Worm (Caenorhabditis elegans) whole organism, late embryonic: Measurements from ENCODE around the gene unc-79.

Experiments used
- F13H6.1 ChIP-seq: sonication (generic microtip); optimal IDR thresholded peaks from 2 replicates; lab custom pipeline; 2016; ENCODE audit warnings: missing genetic modification characterization, missing compliant biosample characterization
- ama-1 ChIP-seq: fragments of 150-350 bp; optimal IDR thresholded peaks from 2 replicates; lab custom pipeline; 2014
- ceh-19 ChIP-seq: fragments of 200-800 bp; sonication (Bioruptor generic); optimal IDR thresholded peaks from 2 replicates; lab custom pipeline; 2018; ENCODE audit warnings: mild to moderate bottlenecking, missing genetic modification characterization, missing compliant biosample characterization
- ceh-6 ChIP-seq: fragments of 200-800 bp; sonication (Bioruptor generic); optimal IDR thresholded peaks from 2 replicates; lab custom pipeline; 2018; ENCODE audit warnings: mild to moderate bottlenecking, missing genetic modification characterization, missing compliant biosample characterization
- fax-1 ChIP-seq: sonication (generic microtip); optimal IDR thresholded peaks from 2 replicates; lab custom pipeline; 2016; ENCODE audit warnings: missing genotype, missing genetic modification characterization, missing compliant biosample characterization
- hlh-13 ChIP-seq: fragments of 200-800 bp; sonication (Bioruptor generic); optimal IDR thresholded peaks from 2 replicates; lab custom pipeline; 2018; ENCODE audit warnings: mild to moderate bottlenecking, missing genetic modification characterization, missing compliant biosample characterization
- lin-11 ChIP-seq: fragments of 200-800 bp; sonication (Bioruptor generic); optimal IDR thresholded peaks from 2 replicates; lab custom pipeline; 2018; ENCODE audit warnings: mild to moderate bottlenecking, missing genetic modification characterization, missing compliant biosample characterization
- madf-2 ChIP-seq: sonication (generic microtip); optimal IDR thresholded peaks from 2 replicates; lab custom pipeline; 2017; ENCODE audit warnings: missing genetic modification characterization, missing compliant biosample characterization
- pha-4 ChIP-seq: fragments of 150-350 bp; optimal IDR thresholded peaks from 2 replicates; lab custom pipeline; 2018; ENCODE audit warnings: missing biosample characterization, missing genetic modification reagents, missing genetic modification characterization
- ztf-16 ChIP-seq: sonication (generic microtip); optimal IDR thresholded peaks from 2 replicates; lab custom pipeline; 2017; ENCODE audit warnings: missing genetic modification characterization, missing compliant biosample characterization

DNA sequence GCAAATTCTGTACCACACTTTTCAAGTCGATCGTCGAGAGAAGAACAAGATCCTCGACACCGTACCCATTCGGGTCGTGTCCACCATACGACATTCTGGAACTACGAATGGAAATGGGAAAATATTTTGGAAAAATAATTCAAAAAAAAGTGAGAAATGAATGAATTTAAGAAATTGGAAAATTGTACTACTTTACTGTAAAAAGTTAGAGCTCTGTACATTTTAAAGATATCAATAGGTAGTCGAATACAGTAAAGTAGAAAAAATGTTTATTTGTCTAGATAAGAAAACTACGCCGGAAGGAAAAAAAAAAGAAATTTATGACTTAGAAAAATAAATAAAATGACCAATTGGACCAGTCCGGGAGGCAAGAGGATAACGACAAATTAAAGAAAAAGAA lies 29.7 kb upstream of the unc-79 start, which contains the start of gene hum-5:
- TF ChIP-seq pha-4 (tag; lab: Kevin White, UChicago) (no peak), F13H6.1 (tag; lab: Kevin White, UChicago) (no peak), ceh-6 (GFP tag; lab: Kevin White, UChicago) (no peak), lin-11 (tag; lab: Kevin White, UChicago) (no peak), fax-1 (no peak), ztf-16 (no peak), hlh-13 (GFP tag; lab: Kevin White, UChicago) (no peak), ama-1 (lab: Kevin White, UChicago) (no peak), madf-2 (tag; lab: Kevin White, UChicago) (no peak), ceh-19 (GFP tag; lab: Kevin White, UChicago) (no peak)
